Comparison of ENCODE assay signal across 6 fruit fly cellular contexts in the genomic region with DNA sequence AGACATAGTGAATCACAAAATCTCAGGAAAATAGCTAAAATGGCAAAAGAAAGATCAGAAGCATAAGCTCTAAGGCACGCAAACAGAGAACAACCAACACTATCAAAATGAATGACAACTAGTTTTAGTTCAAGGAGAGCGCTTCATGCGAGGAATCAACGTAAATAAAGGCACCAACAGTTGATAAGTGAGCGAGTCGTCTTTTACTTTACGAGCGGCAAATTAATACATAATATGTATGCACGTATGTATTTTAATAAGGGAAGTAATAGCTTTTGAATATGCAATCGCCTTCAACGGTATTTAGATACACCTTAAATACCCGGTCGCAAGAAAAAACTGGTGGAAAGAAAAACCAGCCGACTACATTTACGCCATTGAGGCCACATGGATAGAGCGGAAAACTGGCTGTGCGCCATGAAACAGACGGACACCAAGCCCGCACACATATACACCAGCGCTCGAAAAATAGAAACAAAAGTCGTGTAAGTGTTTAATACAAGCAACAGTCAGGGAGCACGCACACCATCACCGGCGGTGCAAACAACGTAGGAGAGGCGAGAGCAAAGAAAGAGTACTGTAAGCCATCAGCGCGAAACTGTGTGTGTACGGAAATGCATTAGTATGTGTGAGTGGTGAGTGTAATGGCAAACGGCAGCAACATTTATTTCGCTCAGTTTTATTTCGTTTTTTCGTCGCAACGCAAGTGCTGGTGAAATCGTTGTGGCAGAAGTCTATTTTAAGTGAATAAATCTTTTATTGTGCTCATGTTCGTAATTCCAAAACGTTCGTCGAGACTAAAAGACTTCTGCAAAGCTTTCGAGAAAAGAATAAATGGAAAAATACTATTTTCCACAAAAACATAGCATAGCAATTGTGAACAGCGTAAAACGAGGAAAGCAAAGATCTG.
TF ChIP-seq lines count a peak whose summit lies in the region.

dbr (plus strand) TSS at position 114 of the 910 bp plus-strand sequence.

- TF ChIP-seq CTCF in whole organism, embryonic (GFP tag; optimal IDR thresholded peaks at IDR 0.05; lab: Kevin White, UChicago), result no peak

TF ChIP-seq in whole organism, 6 proteins besides CTCF, POLR2A, EP300 and RAD21:
- TF ChIP-seq CG8478 (optimal IDR thresholded peaks at IDR 0.05; lab: Kevin White, UChicago), result peak; percentile 73
- TF ChIP-seq psq (optimal IDR thresholded peaks at IDR 0.05; lab: Kevin White, UChicago), result no peak
- TF ChIP-seq pan (optimal IDR thresholded peaks at IDR 0.05; lab: Kevin White, UChicago), result no peak
- no peak for TF ChIP-seq EcR (GFP tag; optimal IDR thresholded peaks at IDR 0.05; lab: Kevin White, UChicago)

TF ChIP-seq in whole organism, adult, 20 proteins besides CTCF, POLR2A, EP300 and RAD21 (continues in another document):
- TF ChIP-seq ovo (GFP tag; optimal IDR thresholded peaks at IDR 0.05; lab: Kevin White, UChicago) (peak; percentile 19), Crg-1 (GFP tag; optimal IDR thresholded peaks at IDR 0.05; lab: Kevin White, UChicago) (no peak), CG1620 (GFP tag; optimal IDR thresholded peaks at IDR 0.05; lab: Kevin White, UChicago) (peak; percentile 19), CG7045 (GFP tag; optimal IDR thresholded peaks at IDR 0.05; lab: Kevin White, UChicago) (peak; percentile 29), CG14711 (tag; optimal IDR thresholded peaks at IDR 0.05; lab: Kevin White, UChicago) (no peak), tj (GFP tag; optimal IDR thresholded peaks at IDR 0.05; lab: Kevin White, UChicago) (peak; percentile 70), cnc (optimal IDR thresholded peaks at IDR 0.05; lab: Kevin White, UChicago) (no peak), toe (GFP tag; optimal IDR thresholded peaks at IDR 0.05; lab: Kevin White, UChicago) (no peak), CG11617 (GFP tag; optimal IDR thresholded peaks at IDR 0.05; lab: Kevin White, UChicago) (peak; percentile 68), CG12768 (GFP tag; optimal IDR thresholded peaks at IDR 0.05; lab: Kevin White, UChicago) (peak; percentile 37), CG5204 (GFP tag; optimal IDR thresholded peaks at IDR 0.05; lab: Kevin White, UChicago) (no peak), bab1 (GFP tag; optimal IDR thresholded peaks at IDR 0.05; lab: Kevin White, UChicago) (no peak), pad (GFP tag; optimal IDR thresholded peaks at IDR 0.05; lab: Kevin White, UChicago) (peak; percentile 44), CG7101 (tag; optimal IDR thresholded peaks at IDR 0.05; lab: Kevin White, UChicago) (peak; percentile 22), Hr96 (GFP tag; optimal IDR thresholded peaks at IDR 0.05; lab: Kevin White, UChicago) (no peak)

TF ChIP-seq in whole organism, embryonic, 481 proteins besides CTCF, POLR2A, EP300 and RAD21 (continues in another document):
- no peak for TF ChIP-seq CG10147 (GFP tag; optimal IDR thresholded peaks at IDR 0.05; lab: Kevin White, UChicago)
- 0 out of 3 replicates have a peak, but pooled peaks have one; percentile 8 for TF ChIP-seq dysf (GFP tag; IDR thresholded peaks at IDR 0.05; lab: Robert Waterston, UW)
- TF ChIP-seq CG15696 (tag; optimal IDR thresholded peaks at IDR 0.05; lab: Kevin White, UChicago), result no peak
- no peak for TF ChIP-seq CG18476 (GFP tag; optimal IDR thresholded peaks at IDR 0.05; lab: Kevin White, UChicago)
- no peak for TF ChIP-seq gt (GFP tag; IDR thresholded peaks at IDR 0.05; lab: Robert Waterston, UW)
- peak; percentile 96 for TF ChIP-seq CG2199 (GFP tag; IDR thresholded peaks at IDR 0.05; lab: Robert Waterston, UW)
- no peak for TF ChIP-seq CG30431 (GFP tag; optimal IDR thresholded peaks at IDR 0.05; lab: Kevin White, UChicago)
- no peak for TF ChIP-seq CG14710 (tag; optimal IDR thresholded peaks at IDR 0.05; lab: Kevin White, UChicago)
- no peak for TF ChIP-seq CG6175 (GFP tag; IDR thresholded peaks at IDR 0.05; lab: Robert Waterston, UW)
- TF ChIP-seq grn (GFP tag; optimal IDR thresholded peaks at IDR 0.05; lab: Kevin White, UChicago), result no peak
- TF ChIP-seq da (GFP tag; optimal IDR thresholded peaks at IDR 0.05; lab: Kevin White, UChicago), result no peak
- no peak for TF ChIP-seq CG2202 (tag; optimal IDR thresholded peaks at IDR 0.05; lab: Kevin White, UChicago)
- TF ChIP-seq CG17802 (tag; optimal IDR thresholded peaks at IDR 0.05; lab: Kevin White, UChicago), result no peak
- no peak for TF ChIP-seq CG8089 (GFP tag; optimal IDR thresholded peaks at IDR 0.05; lab: Kevin White, UChicago)
- no peak for TF ChIP-seq pb (GFP tag; optimal IDR thresholded peaks at IDR 0.05; lab: Kevin White, UChicago)
- TF ChIP-seq CG7839 (tag; optimal IDR thresholded peaks at IDR 0.05; lab: Kevin White, UChicago), result no peak

TF ChIP-seq in whole organism, prepupa, 60 proteins besides CTCF, POLR2A, EP300 and RAD21 (continues in another document):
- TF ChIP-seq Hr39 (GFP tag; optimal IDR thresholded peaks at IDR 0.05; lab: Kevin White, UChicago), result no peak
- no peak for TF ChIP-seq lz (GFP tag; optimal IDR thresholded peaks at IDR 0.05; lab: Kevin White, UChicago)
- peak; percentile 76 for TF ChIP-seq dsx (GFP tag; optimal IDR thresholded peaks at IDR 0.05; lab: Kevin White, UChicago; ENCODE audit: poor library complexity, severe bottlenecking)
- TF ChIP-seq CG15336 (GFP tag; IDR thresholded peaks at IDR 0.05; lab: Robert Waterston, UW), result peak; percentile 67
- no peak for TF ChIP-seq Hr4 (GFP tag; optimal IDR thresholded peaks at IDR 0.05; lab: Kevin White, UChicago)
- TF ChIP-seq CG6854 (GFP tag; optimal IDR thresholded peaks at IDR 0.05; lab: Kevin White, UChicago), result peak; percentile 27
- peak; percentile 48 to 62 for TF ChIP-seq salr (GFP tag; optimal IDR thresholded peaks at IDR 0.05; lab: Kevin White, UChicago)
- no peak for TF ChIP-seq acj6 (GFP tag; optimal IDR thresholded peaks at IDR 0.05; lab: Kevin White, UChicago)
- peak; percentile 43 for TF ChIP-seq Eip75B (GFP tag; optimal IDR thresholded peaks at IDR 0.05; lab: Kevin White, UChicago)
- TF ChIP-seq fd85E (GFP tag; optimal IDR thresholded peaks at IDR 0.05; lab: Kevin White, UChicago), result peak; percentile 43
- peak; percentile 62 for TF ChIP-seq CG32006 (GFP tag; optimal IDR thresholded peaks at IDR 0.05; lab: Kevin White, UChicago)
- no peak for TF ChIP-seq Hr38 (GFP tag; optimal IDR thresholded peaks at IDR 0.05; lab: Kevin White, UChicago)
- no peak for TF ChIP-seq Eip93F (GFP tag; optimal IDR thresholded peaks at IDR 0.05; lab: Kevin White, UChicago)
- peak; percentile 56; the same call in 1 of the 2 replicates for TF ChIP-seq CG11294 (GFP tag; IDR thresholded peaks at IDR 0.05; lab: Robert Waterston, UW)
- no peak for TF ChIP-seq CG31627 (GFP tag; optimal IDR thresholded peaks at IDR 0.05; lab: Kevin White, UChicago)
- TF ChIP-seq CG3919 (GFP tag; optimal IDR thresholded peaks at IDR 0.05; lab: Kevin White, UChicago), result peak; percentile 51

TF ChIP-seq in whole organism, pupa, 21 proteins besides CTCF, POLR2A, EP300 and RAD21 (continues in another document):
- TF ChIP-seq Ets98B (GFP tag; IDR thresholded peaks at IDR 0.05; lab: Robert Waterston, UW), result peak; percentile 85
- peak; percentile 78 for TF ChIP-seq gl (tag; optimal IDR thresholded peaks at IDR 0.05; lab: Kevin White, UChicago)
- peak; percentile 87 for TF ChIP-seq CG4496 (GFP tag; IDR thresholded peaks at IDR 0.05; lab: Robert Waterston, UW)
- peak; percentile 47 for TF ChIP-seq CG8301 (tag; optimal IDR thresholded peaks at IDR 0.05; lab: Kevin White, UChicago)
- TF ChIP-seq CG12605 (GFP tag; IDR thresholded peaks at IDR 0.05; lab: Robert Waterston, UW), result peak; percentile 77
- TF ChIP-seq CG17806 (tag; optimal IDR thresholded peaks at IDR 0.05; lab: Kevin White, UChicago), result peak; percentile 34
- peak; percentile 6 for TF ChIP-seq EcR (GFP tag; optimal IDR thresholded peaks at IDR 0.05; lab: Kevin White, UChicago)
- TF ChIP-seq CG14655 (GFP tag; optimal IDR thresholded peaks at IDR 0.05; lab: Kevin White, UChicago), result peak; percentile 75
- no peak for TF ChIP-seq D1 (tag; optimal IDR thresholded peaks at IDR 0.05; lab: Kevin White, UChicago)
- TF ChIP-seq CG15710 (tag; optimal IDR thresholded peaks at IDR 0.05; lab: Kevin White, UChicago), result peak; percentile 75
- peak; percentile 47 for TF ChIP-seq CG34367 (tag; optimal IDR thresholded peaks at IDR 0.05; lab: Kevin White, UChicago)
- peak; percentile 52 for TF ChIP-seq Pif1A (GFP tag; optimal IDR thresholded peaks at IDR 0.05; lab: Kevin White, UChicago)
- TF ChIP-seq fd96Ca (GFP tag; IDR thresholded peaks at IDR 0.05; lab: Robert Waterston, UW), result no peak; the same call in 1 of the 3 replicates
- no peak for TF ChIP-seq rn (GFP tag; IDR thresholded peaks at IDR 0.05; lab: Robert Waterston, UW)
- TF ChIP-seq CG9948 (tag; optimal IDR thresholded peaks at IDR 0.05; lab: Kevin White, UChicago), result peak; percentile 33
- TF ChIP-seq CG13204 (GFP tag; optimal IDR thresholded peaks at IDR 0.05; lab: Kevin White, UChicago), result peak; percentile 80
- peak; percentile 17 for TF ChIP-seq Pif1B (GFP tag; optimal IDR thresholded peaks at IDR 0.05; lab: Kevin White, UChicago)

TF ChIP-seq in whole organism, wandering third instar larva, 38 proteins besides CTCF, POLR2A, EP300 and RAD21 (continues in another document):
- TF ChIP-seq Myc (optimal IDR thresholded peaks at IDR 0.05; lab: Kevin White, UChicago), result no peak
- TF ChIP-seq ey (GFP tag; optimal IDR thresholded peaks at IDR 0.05; lab: Kevin White, UChicago), result no peak
- TF ChIP-seq rgr (GFP tag; optimal IDR thresholded peaks at IDR 0.05; lab: Kevin White, UChicago), result no peak
- no peak for TF ChIP-seq woc (GFP tag; optimal IDR thresholded peaks at IDR 0.05; lab: Kevin White, UChicago)
- TF ChIP-seq brk (GFP tag; optimal IDR thresholded peaks at IDR 0.05; lab: Kevin White, UChicago), result peak; percentile 47
- TF ChIP-seq Dif (GFP tag; optimal IDR thresholded peaks at IDR 0.05; lab: Kevin White, UChicago; ENCODE audit: partially characterized antibody), result peak; percentile 86
- TF ChIP-seq Vsx2 (GFP tag; optimal IDR thresholded peaks at IDR 0.05; lab: Kevin White, UChicago; ENCODE audit: partially characterized antibody), result no peak
- TF ChIP-seq fru (GFP tag; optimal IDR thresholded peaks at IDR 0.05; lab: Kevin White, UChicago), result no peak
- TF ChIP-seq dl (GFP tag; optimal IDR thresholded peaks at IDR 0.05; lab: Kevin White, UChicago; ENCODE audit: insufficient read depth in 1 of 2, partially characterized antibody in 2 of 2), result peak; percentile 78 to 88
- TF ChIP-seq OdsH (GFP tag; optimal IDR thresholded peaks at IDR 0.05; lab: Kevin White, UChicago), result peak; percentile 13
- peak; percentile 25 for TF ChIP-seq Hnf4 (GFP tag; optimal IDR thresholded peaks at IDR 0.05; lab: Kevin White, UChicago)
- TF ChIP-seq lola (GFP tag; optimal IDR thresholded peaks at IDR 0.05; lab: Kevin White, UChicago), result no peak
- peak; percentile 47 for TF ChIP-seq Hr83 (GFP tag; optimal IDR thresholded peaks at IDR 0.05; lab: Kevin White, UChicago; ENCODE audit: poor library complexity, severe bottlenecking)
- TF ChIP-seq Sp1 (GFP tag; optimal IDR thresholded peaks at IDR 0.05; lab: Kevin White, UChicago), result peak; percentile 55
- TF ChIP-seq sage (GFP tag; optimal IDR thresholded peaks at IDR 0.05; lab: Kevin White, UChicago), result no peak
- TF ChIP-seq dmrt93B (GFP tag; optimal IDR thresholded peaks at IDR 0.05; lab: Kevin White, UChicago), result no peak
- TF ChIP-seq HLH106 (tag; optimal IDR thresholded peaks at IDR 0.05; lab: Kevin White, UChicago), result peak; percentile 10
- no peak for TF ChIP-seq Hr78 (GFP tag; optimal IDR thresholded peaks at IDR 0.05; lab: Kevin White, UChicago)
- TF ChIP-seq GATAd (GFP tag; optimal IDR thresholded peaks at IDR 0.05; lab: Kevin White, UChicago), result no peak
